Worm (Caenorhabditis elegans) whole organism, L3 larva: Measurements from ENCODE around the gene srbc-58.
A peak's percentile ranks its signal among the peaks of the same experiment; 100 is the strongest.

Experiments used
- ama-1 ChIP-seq: fragments of 150-350 bp; optimal IDR thresholded peaks from 2 replicates; lab custom pipeline; 2018
- snpc-4 ChIP-seq: fragments of 150-350 bp; optimal IDR thresholded peaks from 2 replicates; lab custom pipeline; 2014; ENCODE audit warnings: missing biosample characterization, missing genetic modification characterization
- unc-62 ChIP-seq: fragments of 150-350 bp; sonication (generic microtip); optimal IDR thresholded peaks from 4 replicates; lab custom pipeline; 2014; ENCODE audit warnings: missing biosample characterization, missing genetic modification reagents, missing genetic modification characterization

- peak; percentile 92 for TF ChIP-seq ama-1 (lab: Kevin White, UChicago)
- no peak for TF ChIP-seq unc-62 (GFP tag; lab: Kevin White, UChicago)
- no peak for TF ChIP-seq snpc-4 (tag; lab: Kevin White, UChicago)
Measured at ce11 chrV:727484-728351, 47.1 kb upstream of the srbc-58 start, which contains the start of the genes icl-1 and srh-2.
